Fruit fly (Drosophila melanogaster) whole organism: ENCODE results near the gene CG17819.

Source experiments
- CG8478 ChIP-seq: fragments of >200 bp; optimal IDR thresholded peaks from 2 replicates; lab custom pipeline; 2018; ENCODE audit warnings: inconsistent platforms
- EcR ChIP-seq, 2 experiments: fragments of >200 bp; optimal IDR thresholded peaks; 2 replicates each; lab custom pipeline; 2017; ENCODE audit warnings: missing biosample characterization in 2 of 2, missing genetic modification characterization in 2 of 2, missing genetic modification reagents in 2 of 2
- psq ChIP-seq: fragments of >200 bp; optimal IDR thresholded peaks from 2 replicates; lab custom pipeline; 2017
- usp ChIP-seq: fragments of >200 bp; optimal IDR thresholded peaks from 2 replicates; lab custom pipeline; 2017; ENCODE audit warnings: missing biosample characterization, missing genetic modification characterization, mixed read lengths

DNA sequence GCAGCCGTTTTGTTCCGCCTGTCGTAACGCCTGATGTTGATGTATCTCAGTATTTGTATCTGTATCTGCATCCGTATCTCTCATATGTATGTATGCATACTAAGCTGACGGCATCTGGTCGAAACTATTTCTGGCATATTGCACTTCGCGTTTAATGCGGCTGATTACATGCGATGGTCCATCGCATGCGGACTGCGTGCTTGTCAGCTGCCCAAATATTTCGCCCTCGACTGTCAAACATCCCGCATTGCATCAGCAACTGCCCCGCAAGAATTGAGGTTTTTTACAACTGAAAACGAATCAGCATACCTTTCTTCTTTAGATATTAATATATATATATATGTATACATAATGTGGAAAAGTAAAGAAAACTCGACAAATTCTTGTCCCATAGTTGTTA is 22.5 kb downstream of the CG17819 start:
- no peak for TF ChIP-seq CG8478 (lab: Kevin White, UChicago)
- no peak for TF ChIP-seq usp
- no peak for TF ChIP-seq EcR (GFP tag; optimal IDR thresholded peaks at IDR 0.05; lab: Kevin White, UChicago)
- TF ChIP-seq psq (lab: Kevin White, UChicago), result no peak
